Fruit fly (Drosophila melanogaster) whole organism, embryonic: ENCODE measurements around the gene Snx21.

Source experiments
- CG11398 ChIP-seq: fragments of 200-800 bp; sonication (Bioruptor generic); optimal IDR thresholded peaks from 2 replicates; lab custom pipeline; 2016; ENCODE audit warnings: missing biosample characterization, missing genetic modification characterization
- CG12071 ChIP-seq: fragments of 200-800 bp; sonication (Bioruptor generic); optimal IDR thresholded peaks from 3 replicates; lab custom pipeline; 2018; ENCODE audit warnings: missing biosample characterization, mild to moderate bottlenecking, missing genetic modification characterization
- Hr39 ChIP-seq: fragments of >200 bp; optimal IDR thresholded peaks from 2 replicates; lab custom pipeline; 2017
- ara ChIP-seq: fragments of 200-800 bp; sonication (Bioruptor generic); IDR thresholded peaks from 2 replicates; pipeline ENCODE4 v1.3.6; 2022; ENCODE audit warnings: missing biosample characterization, missing genetic modification characterization
- btn ChIP-seq: fragments of 200-800 bp; sonication (Bioruptor generic); optimal IDR thresholded peaks from 2 replicates; lab custom pipeline; 2016; ENCODE audit warnings: missing biosample characterization, missing genetic modification characterization
- da ChIP-seq: fragments of 200-800 bp; sonication (Bioruptor generic); optimal IDR thresholded peaks from 2 replicates; lab custom pipeline; 2016; ENCODE audit warnings: missing biosample characterization, missing genetic modification characterization
- dpn ChIP-seq, 2 experiments: fragments of 200-800 bp; sonication (Bioruptor generic); optimal IDR thresholded peaks; 3 replicates each; lab custom pipeline; 2016; ENCODE audit warnings: missing biosample characterization in 2 of 2, missing genetic modification characterization in 2 of 2
- nau ChIP-seq: fragments of 200-800 bp; sonication (Bioruptor generic); optimal IDR thresholded peaks from 3 replicates; lab custom pipeline; 2017; ENCODE audit warnings: missing biosample characterization, mild to moderate bottlenecking, missing genetic modification characterization, missing genetic modification reagents
- run ChIP-seq: fragments of 200-800 bp; sonication (Bioruptor generic); optimal IDR thresholded peaks from 3 replicates; lab custom pipeline; 2018; ENCODE audit warnings: missing biosample characterization, mild to moderate bottlenecking, missing genetic modification characterization
- sisA ChIP-seq: fragments of 200-800 bp; sonication (Bioruptor generic); IDR thresholded peaks from 2 replicates; pipeline ENCODE4 v1.3.6; 2022; ENCODE audit warnings: missing biosample characterization, missing genetic modification characterization
- stwl ChIP-seq: fragments of 200-800 bp; sonication (Bioruptor generic); optimal IDR thresholded peaks from 3 replicates; lab custom pipeline; 2018; ENCODE audit warnings: missing biosample characterization, mild to moderate bottlenecking, missing genetic modification characterization, moderate library complexity

DNA sequence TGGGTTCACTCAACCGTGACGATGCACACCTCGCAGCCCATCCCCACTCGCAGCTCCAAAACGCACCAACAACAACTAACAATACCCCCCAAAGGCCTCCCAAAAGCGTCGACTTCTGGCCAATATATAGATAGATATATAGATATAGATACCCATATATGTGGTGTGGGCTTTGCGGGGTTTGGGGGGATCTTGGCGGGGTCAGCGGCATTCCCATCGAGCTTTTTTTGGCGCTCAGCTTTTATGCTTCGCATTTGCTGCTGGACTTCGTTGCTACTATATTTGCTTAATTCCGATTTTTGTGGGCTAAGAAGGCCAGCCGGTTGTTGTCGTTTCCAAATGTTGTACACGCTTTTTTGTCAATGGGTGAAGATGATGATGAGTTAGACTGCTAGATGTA, 38.1 kb downstream of the Snx21 start:
- no peak for TF ChIP-seq Hr39 (lab: Kevin White, UChicago)
- TF ChIP-seq dpn (GFP tag; optimal IDR thresholded peaks at IDR 0.05; lab: Kevin White, UChicago) = no peak
- no peak for TF ChIP-seq nau (GFP tag; lab: Kevin White, UChicago)
- no peak for TF ChIP-seq stwl (tag; lab: Kevin White, UChicago)
- TF ChIP-seq ara (GFP tag; lab: Robert Waterston, UW) = no peak
- TF ChIP-seq sisA (GFP tag; lab: Robert Waterston, UW) = no peak
- no peak for TF ChIP-seq btn (GFP tag; lab: Kevin White, UChicago)
- no peak for TF ChIP-seq CG12071
- no peak for TF ChIP-seq run (tag; lab: Kevin White, UChicago)
- no peak for TF ChIP-seq CG11398 (GFP tag; lab: Kevin White, UChicago)
- TF ChIP-seq da (GFP tag; lab: Kevin White, UChicago) = no peak
